Fruit fly (Drosophila melanogaster) whole organism, embryonic: Measurements from ENCODE around the gene Vm26Aa.

Experiments
- CG1024 ChIP-seq: fragments of 200-800 bp; sonication (Bioruptor generic); IDR thresholded peaks from 2 replicates; pipeline ENCODE4 v1.3.6; 2022; ENCODE audit warnings: missing biosample characterization, missing genetic modification characterization
- CG10321 ChIP-seq: fragments of 200-800 bp; sonication (Bioruptor generic); IDR thresholded peaks from 2 replicates; pipeline ENCODE4 v1.3.6; 2022; ENCODE audit warnings: missing biosample characterization, missing genetic modification characterization
- CG11247 ChIP-seq: fragments of 200-800 bp; sonication (Bioruptor generic); IDR thresholded peaks from 2 replicates; pipeline ENCODE4 v1.3.6; 2022; ENCODE audit warnings: missing biosample characterization, missing genetic modification characterization
- CG13296 ChIP-seq: fragments of 200-800 bp; sonication (Bioruptor generic); optimal IDR thresholded peaks from 3 replicates; lab custom pipeline; 2018; ENCODE audit warnings: missing biosample characterization, mild to moderate bottlenecking, missing genetic modification characterization
- CG14050 ChIP-seq: fragments of 200-800 bp; sonication (Bioruptor generic); IDR thresholded peaks from 3 replicates; pipeline ENCODE4 v1.3.6; 2022; ENCODE audit warnings: missing biosample characterization, missing genetic modification characterization
- CG17802 ChIP-seq: fragments of 200-800 bp; sonication (Bioruptor generic); optimal IDR thresholded peaks from 2 replicates; lab custom pipeline; 2018; ENCODE audit warnings: missing biosample characterization, mild to moderate bottlenecking, missing genetic modification characterization, moderate library complexity
- CG2202 ChIP-seq: fragments of 200-800 bp; sonication (Bioruptor generic); optimal IDR thresholded peaks from 2 replicates; lab custom pipeline; 2018; ENCODE audit warnings: missing biosample characterization, mild to moderate bottlenecking, missing genetic modification characterization
- CG33557 ChIP-seq: fragments of 200-800 bp; sonication (Bioruptor generic); optimal IDR thresholded peaks from 2 replicates; lab custom pipeline; 2019; ENCODE audit warnings: missing biosample characterization, mild to moderate bottlenecking, missing genetic modification characterization, moderate library complexity
- CG3847 ChIP-seq: fragments of 200-800 bp; sonication (Bioruptor generic); IDR thresholded peaks from 2 replicates; pipeline ENCODE4 v1.3.6; 2022; ENCODE audit warnings: missing biosample characterization, missing genetic modification characterization
- CG4282 ChIP-seq: fragments of 200-800 bp; sonication (Bioruptor generic); optimal IDR thresholded peaks from 2 replicates; lab custom pipeline; 2016; ENCODE audit warnings: missing biosample characterization, missing genetic modification characterization
- CG7556 ChIP-seq: fragments of 200-800 bp; sonication (Bioruptor generic); optimal IDR thresholded peaks from 2 replicates; lab custom pipeline; 2017; ENCODE audit warnings: missing biosample characterization, mild to moderate bottlenecking, missing genetic modification characterization
- CG8388 ChIP-seq: fragments of 200-800 bp; sonication (Bioruptor generic); optimal IDR thresholded peaks from 2 replicates; lab custom pipeline; 2019; ENCODE audit warnings: missing biosample characterization, mild to moderate bottlenecking, missing genetic modification characterization, moderate library complexity
- CG9932 ChIP-seq: fragments of 200-800 bp; sonication (Bioruptor generic); IDR thresholded peaks from 2 replicates; pipeline ENCODE4 v1.3.6; 2022; ENCODE audit warnings: missing biosample characterization, missing genetic modification characterization
- Dad ChIP-seq: fragments of 200-800 bp; sonication (Bioruptor generic); optimal IDR thresholded peaks from 3 replicates; lab custom pipeline; 2016; ENCODE audit warnings: missing biosample characterization, missing genetic modification characterization
- Dbx ChIP-seq: fragments of 200-800 bp; sonication (Bioruptor generic); IDR thresholded peaks from 3 replicates; pipeline ENCODE4 v1.3.6; 2022; ENCODE audit warnings: missing biosample characterization, missing genetic modification characterization
- Drgx ChIP-seq: fragments of 200-800 bp; sonication (Bioruptor generic); IDR thresholded peaks from 2 replicates; pipeline ENCODE4 v1.3.6; 2022; ENCODE audit warnings: missing biosample characterization, missing genetic modification characterization
- E2f1 ChIP-seq: fragments of 200-800 bp; sonication (Bioruptor generic); IDR thresholded peaks from 2 replicates; pipeline ENCODE4 v1.3.6; 2022; ENCODE audit warnings: missing biosample characterization, missing genetic modification characterization
- Ets65A ChIP-seq: fragments of 200-800 bp; sonication (Bioruptor generic); peaks from one replicate; lab custom pipeline; 2016; ENCODE audit warnings: missing biosample characterization, missing genetic modification characterization
- Fer1 ChIP-seq: fragments of 200-800 bp; sonication (Bioruptor generic); optimal IDR thresholded peaks from 2 replicates; lab custom pipeline; 2017; ENCODE audit warnings: missing biosample characterization, mild to moderate bottlenecking, missing genetic modification characterization
- H2.0 ChIP-seq: fragments of 200-800 bp; sonication (Bioruptor generic); IDR thresholded peaks from 2 replicates; pipeline ENCODE4 v1.3.6; 2022; ENCODE audit warnings: missing biosample characterization, missing genetic modification characterization
- HHEX ChIP-seq: fragments of 200-800 bp; sonication (Bioruptor generic); optimal IDR thresholded peaks from 3 replicates; lab custom pipeline; 2017; ENCODE audit warnings: missing biosample characterization, mild to moderate bottlenecking, missing genetic modification characterization, missing genetic modification reagents
- Hmx ChIP-seq: fragments of 200-800 bp; sonication (Bioruptor generic); optimal IDR thresholded peaks from 2 replicates; lab custom pipeline; 2016; ENCODE audit warnings: missing biosample characterization, missing genetic modification characterization
- Hr3 ChIP-seq: fragments of 200-800 bp; sonication (Bioruptor generic); optimal IDR thresholded peaks from 3 replicates; lab custom pipeline; 2016; ENCODE audit warnings: missing biosample characterization, missing genetic modification characterization
- Lpt ChIP-seq: fragments of >200 bp; optimal IDR thresholded peaks from 2 replicates; lab custom pipeline; 2018; ENCODE audit warnings: missing biosample characterization, missing genetic modification characterization
- Mad ChIP-seq: fragments of 200-800 bp; sonication (Bioruptor generic); optimal IDR thresholded peaks from 2 replicates; lab custom pipeline; 2016; ENCODE audit warnings: missing biosample characterization, missing genetic modification characterization
- Max ChIP-seq: fragments of 200-800 bp; sonication (Bioruptor generic); optimal IDR thresholded peaks from 2 replicates; lab custom pipeline; 2016; ENCODE audit warnings: missing biosample characterization, mild to moderate bottlenecking, missing genetic modification characterization
- NC2α ChIP-seq: fragments of 200-800 bp; sonication (Bioruptor generic); optimal IDR thresholded peaks from 2 replicates; lab custom pipeline; 2016; ENCODE audit warnings: missing biosample characterization, missing genetic modification characterization
- Sry-β ChIP-seq: fragments of 200-800 bp; sonication (Bioruptor generic); optimal IDR thresholded peaks from 2 replicates; lab custom pipeline; 2018; ENCODE audit warnings: missing biosample characterization, mild to moderate bottlenecking, missing genetic modification characterization, moderate library complexity
- ara ChIP-seq: fragments of 200-800 bp; sonication (Bioruptor generic); IDR thresholded peaks from 2 replicates; pipeline ENCODE4 v1.3.6; 2022; ENCODE audit warnings: missing biosample characterization, missing genetic modification characterization
- bsh ChIP-seq, 2 experiments: fragments of 200-800 bp; sonication (Bioruptor generic); optimal IDR thresholded peaks; 2 replicates each; lab custom pipeline; 2017 to 2018; ENCODE audit warnings: mild to moderate bottlenecking in 2 of 2, missing biosample characterization in 2 of 2, missing genetic modification characterization in 2 of 2, moderate library complexity in 1 of 2
- caup ChIP-seq: fragments of 200-800 bp; sonication (Bioruptor generic); optimal IDR thresholded peaks from 3 replicates; lab custom pipeline; 2017; ENCODE audit warnings: missing biosample characterization, mild to moderate bottlenecking, missing genetic modification characterization, moderate library complexity; ENCODE audit not compliant: severe bottlenecking
- ci ChIP-seq: fragments of 200-800 bp; sonication (Bioruptor generic); IDR thresholded peaks from 3 replicates; pipeline ENCODE4 v1.3.6; 2022; ENCODE audit warnings: missing biosample characterization, missing genetic modification characterization
- crol ChIP-seq: fragments of 200-800 bp; sonication (Bioruptor generic); IDR thresholded peaks from 2 replicates; pipeline ENCODE4 v1.3.6; 2022; ENCODE audit warnings: missing biosample characterization, missing genetic modification characterization
- crp ChIP-seq, 2 experiments: fragments of 200-800 bp; sonication (Bioruptor generic); optimal IDR thresholded peaks; 2 replicates in 1 of 2; 3 replicates in 1 of 2; lab custom pipeline; 2017; ENCODE audit warnings: missing biosample characterization in 2 of 2, missing genetic modification characterization in 2 of 2, mild to moderate bottlenecking in 1 of 2, moderate library complexity in 1 of 2
- gt ChIP-seq: fragments of 200-800 bp; sonication (Bioruptor generic); IDR thresholded peaks from 2 replicates; pipeline ENCODE4 v1.3.6; 2022; ENCODE audit warnings: missing biosample characterization, missing genetic modification characterization
- ind ChIP-seq: fragments of 200-800 bp; sonication (Bioruptor generic); optimal IDR thresholded peaks from 3 replicates; lab custom pipeline; 2016; ENCODE audit warnings: missing biosample characterization, missing genetic modification characterization
- nmo ChIP-seq: fragments of 200-800 bp; sonication (Bioruptor generic); optimal IDR thresholded peaks from 2 replicates; lab custom pipeline; 2018; ENCODE audit warnings: missing biosample characterization, mild to moderate bottlenecking, missing genetic modification characterization, moderate library complexity
- nom ChIP-seq: fragments of 200-800 bp; sonication (Bioruptor generic); optimal IDR thresholded peaks from 2 replicates; lab custom pipeline; 2017; ENCODE audit warnings: missing biosample characterization, missing genetic modification characterization, mild to moderate bottlenecking, moderate library complexity, missing genetic modification reagents
- onecut ChIP-seq: fragments of 200-800 bp; sonication (Bioruptor generic); IDR thresholded peaks from 2 replicates; pipeline ENCODE4 v1.3.6; 2022; ENCODE audit warnings: missing biosample characterization, missing genetic modification characterization
- pan ChIP-seq, 4 experiments: fragments of >200 bp in 3 of 4; fragments of 200-800 bp in 1 of 4; sonication (Bioruptor generic) in 1 of 4; optimal IDR thresholded peaks in 3 of 4; IDR thresholded peaks in 1 of 4; 2 replicates each; pipeline versions ENCODE4 v1.3.6 to Lab custom; 2017 to 2022; ENCODE audit warnings: missing biosample characterization in 2 of 4, missing genetic modification characterization in 2 of 4, mixed read lengths in 1 of 4
- repo ChIP-seq: fragments of 200-800 bp; sonication (Bioruptor generic); optimal IDR thresholded peaks from 2 replicates; lab custom pipeline; 2016; ENCODE audit warnings: missing biosample characterization, missing genetic modification characterization
- shn ChIP-seq: fragments of 200-800 bp; sonication (Bioruptor generic); optimal IDR thresholded peaks from 3 replicates; lab custom pipeline; 2016; ENCODE audit warnings: missing biosample characterization, missing genetic modification characterization
- sisA ChIP-seq: fragments of 200-800 bp; sonication (Bioruptor generic); IDR thresholded peaks from 2 replicates; pipeline ENCODE4 v1.3.6; 2022; ENCODE audit warnings: missing biosample characterization, missing genetic modification characterization
- slou ChIP-seq: fragments of 200-800 bp; sonication (Bioruptor generic); optimal IDR thresholded peaks from 3 replicates; lab custom pipeline; 2016; ENCODE audit warnings: missing biosample characterization, missing genetic modification characterization
- slp2 ChIP-seq: fragments of 200-800 bp; sonication (Bioruptor generic); optimal IDR thresholded peaks from 2 replicates; lab custom pipeline; 2016; ENCODE audit warnings: missing biosample characterization, missing genetic modification characterization
- so ChIP-seq: fragments of 200-800 bp; sonication (Bioruptor generic); IDR thresholded peaks from 3 replicates; pipeline ENCODE4 v1.3.6; 2022; ENCODE audit warnings: missing biosample characterization, missing genetic modification characterization
- vnd ChIP-seq: fragments of 200-800 bp; sonication (Bioruptor generic); IDR thresholded peaks from 3 replicates; pipeline ENCODE4 v1.3.6; 2022; ENCODE audit warnings: missing biosample characterization, missing genetic modification characterization; ENCODE audit not compliant: partially characterized antibody
- wor ChIP-seq: fragments of 200-800 bp; sonication (Bioruptor generic); IDR thresholded peaks from 2 replicates; pipeline ENCODE4 v1.3.6; 2022; ENCODE audit warnings: missing biosample characterization, missing genetic modification characterization

The Vm26Aa gene

DNA sequence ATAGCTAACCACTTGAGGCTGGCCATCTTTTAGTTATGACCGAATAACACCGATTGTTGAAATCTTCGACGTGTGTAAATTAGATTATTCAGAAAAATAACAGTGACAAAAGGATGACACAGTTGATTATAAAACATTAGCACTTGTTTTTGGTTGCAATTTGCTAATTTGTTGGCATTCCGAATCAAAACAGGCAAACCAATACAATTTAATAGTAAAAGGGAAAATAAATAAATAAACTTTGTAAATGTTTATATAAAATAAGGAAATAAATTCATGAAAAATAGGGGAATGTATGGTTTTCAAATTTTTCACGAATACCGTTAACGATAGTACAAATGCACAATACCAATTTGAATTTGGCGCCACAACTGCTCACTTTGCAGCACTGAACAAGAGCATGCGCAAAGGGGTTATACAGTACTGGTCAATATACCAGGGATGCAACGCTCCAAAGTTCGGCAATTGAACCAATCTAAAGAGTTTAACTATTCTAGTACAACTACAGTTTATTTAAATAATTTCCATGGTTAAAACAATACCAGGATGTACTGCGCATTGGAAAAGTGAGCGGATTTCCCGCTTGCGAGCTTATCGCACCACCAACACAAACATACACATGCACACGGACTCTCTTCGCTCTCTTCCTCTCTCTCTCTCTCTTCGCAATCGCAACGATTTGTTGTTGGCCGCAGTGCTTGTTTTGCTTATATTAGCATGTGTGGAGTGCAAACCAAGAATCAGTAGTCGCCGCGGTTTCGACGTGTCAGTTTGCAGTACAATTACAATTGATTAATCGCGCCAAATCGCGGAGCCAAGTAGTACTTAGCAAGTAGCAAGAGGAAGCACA, 16.7 kb downstream of the Vm26Aa start, which contains the start of the genes Sfp26Ad and Gpdh1 (continued):
- peak; percentile 64 for TF ChIP-seq nmo (GFP tag; lab: Kevin White, UChicago)
- TF ChIP-seq ara (GFP tag; lab: Robert Waterston, UW), result no peak
- TF ChIP-seq H2.0 (GFP tag; lab: Robert Waterston, UW), result peak; percentile 57
- no peak for TF ChIP-seq wor (GFP tag; lab: Robert Waterston, UW)
- TF ChIP-seq CG13296 (GFP tag; lab: Kevin White, UChicago), result peak; percentile 69
- TF ChIP-seq Mad, result peak; percentile 80
- peak; percentile 93 for TF ChIP-seq CG3847 (GFP tag; lab: Robert Waterston, UW)
- TF ChIP-seq CG1024 (GFP tag; lab: Robert Waterston, UW), result peak; percentile 53; the same call in 1 of the 2 replicates
- peak; percentile 79 for TF ChIP-seq Max
- TF ChIP-seq Lpt, result no peak
- peak; percentile 65; the same call in 1 of the 3 replicates for TF ChIP-seq so (GFP tag; lab: Robert Waterston, UW)
- TF ChIP-seq Hmx (GFP tag; lab: Kevin White, UChicago), result peak; percentile 6
- peak; percentile 33; the same call in 2 of the 3 replicates for TF ChIP-seq CG14050 (GFP tag; lab: Robert Waterston, UW)
- TF ChIP-seq CG10321 (GFP tag; lab: Robert Waterston, UW), result no peak
- TF ChIP-seq CG11247 (GFP tag; lab: Robert Waterston, UW), result peak; percentile 70
- TF ChIP-seq Fer1 (GFP tag; lab: Kevin White, UChicago), result peak; percentile 84
- TF ChIP-seq vnd, result no peak
- peak; percentile 74 for TF ChIP-seq slou (GFP tag; lab: Kevin White, UChicago)
- TF ChIP-seq repo (GFP tag; lab: Kevin White, UChicago), result peak; percentile 72
- no peak for TF ChIP-seq Sry-β (GFP tag; lab: Kevin White, UChicago)
- peak; percentile 70 for TF ChIP-seq Hr3 (GFP tag; lab: Kevin White, UChicago)
- peak; percentile 78 for TF ChIP-seq CG7556
- peak; percentile 79 for TF ChIP-seq Dad (GFP tag; lab: Kevin White, UChicago)
- TF ChIP-seq CG8388 (GFP tag; lab: Kevin White, UChicago), result peak; percentile 66
- peak; percentile 92 for TF ChIP-seq CG9932 (GFP tag; lab: Robert Waterston, UW)
- 0 out of 2 replicates have a peak, but pooled peaks have one; percentile 20 for TF ChIP-seq Drgx (GFP tag; lab: Robert Waterston, UW)
- peak; percentile 59 for TF ChIP-seq HHEX
- peak; percentile 39 to 62 for TF ChIP-seq bsh (GFP tag; optimal IDR thresholded peaks at IDR 0.05; lab: Kevin White, UChicago)
- no peak for TF ChIP-seq pan (optimal IDR thresholded peaks at IDR 0.05; lab: Kevin White, UChicago)
- peak in 1 of 2 experiments; percentile 63 for TF ChIP-seq pan (GFP tag; optimal IDR thresholded peaks at IDR 0.05 in 1 of 2, IDR thresholded peaks at IDR 0.05 in 1 of 2)
- TF ChIP-seq ind, result peak; percentile 83
- peak; percentile 65 for TF ChIP-seq sisA (GFP tag; lab: Robert Waterston, UW)
- peak in 1 of 2 experiments; percentile 49 for TF ChIP-seq crp (GFP tag; optimal IDR thresholded peaks at IDR 0.05; lab: Kevin White, UChicago)
- TF ChIP-seq CG2202 (tag; lab: Kevin White, UChicago), result peak; percentile 12
- TF ChIP-seq Dbx (GFP tag; lab: Robert Waterston, UW), result peak; percentile 80
- peak; percentile 59 for TF ChIP-seq slp2
- TF ChIP-seq caup (GFP tag; lab: Kevin White, UChicago), result peak; percentile 85
- TF ChIP-seq CG17802 (tag; lab: Kevin White, UChicago), result peak; percentile 17
- peak; percentile 51 for TF ChIP-seq NC2α
- 0 out of 2 replicates have a peak, but pooled peaks have one; percentile 28 for TF ChIP-seq gt
- peak; percentile 45 for TF ChIP-seq onecut (GFP tag; lab: Robert Waterston, UW)
- peak; percentile 91 for TF ChIP-seq ci (GFP tag; lab: Robert Waterston, UW)
- peak; percentile 78 for TF ChIP-seq nom (GFP tag; lab: Kevin White, UChicago)
- peak; percentile 55 for TF ChIP-seq shn
- TF ChIP-seq Ets65A (GFP tag; lab: Kevin White, UChicago), result peak; percentile 98
- peak; percentile 62 for TF ChIP-seq CG4282 (GFP tag; lab: Kevin White, UChicago)
- TF ChIP-seq CG33557 (GFP tag; lab: Kevin White, UChicago), result peak; percentile 45
- peak; percentile 58; the same call in 1 of the 2 replicates for TF ChIP-seq E2f1
- TF ChIP-seq crol (GFP tag; lab: Robert Waterston, UW), result no peak
